Worm (Caenorhabditis elegans) whole organism, L2 larva: ENCODE measurements around the gene cct-4.
A peak's percentile ranks its signal among the peaks of the same experiment; 100 is the strongest.

Experiments used
- C34F6.9 ChIP-seq: fragments of 150-350 bp; optimal IDR thresholded peaks from 2 replicates; lab custom pipeline; 2014; ENCODE audit warnings: missing biosample characterization, missing genetic modification characterization
- F13H6.1 ChIP-seq: sonication (generic microtip); optimal IDR thresholded peaks from 2 replicates; lab custom pipeline; 2016; ENCODE audit warnings: missing genetic modification characterization, missing compliant biosample characterization
- Y55F3AM.14 ChIP-seq: fragments of 200-800 bp; sonication (Bioruptor generic); optimal IDR thresholded peaks from 2 replicates; lab custom pipeline; 2018; ENCODE audit warnings: mild to moderate bottlenecking, missing genetic modification characterization, missing compliant biosample characterization
- ZK546.5 ChIP-seq: sonication (generic microtip); optimal IDR thresholded peaks from 2 replicates; lab custom pipeline; 2017; ENCODE audit warnings: missing biosample characterization, missing genetic modification characterization
- alr-1 ChIP-seq: fragments of 150-350 bp; optimal IDR thresholded peaks from 2 replicates; lab custom pipeline; 2014; ENCODE audit warnings: missing biosample characterization, missing genetic modification characterization
- aly-2 ChIP-seq: fragments of 150-350 bp; optimal IDR thresholded peaks from 2 replicates; lab custom pipeline; 2014; ENCODE audit warnings: missing biosample characterization, missing genetic modification characterization
- ama-1 ChIP-seq: fragments of 150-350 bp; optimal IDR thresholded peaks from 2 replicates; lab custom pipeline; 2018; ENCODE audit warnings: inconsistent platforms
- blmp-1 ChIP-seq: sonication (generic microtip); optimal IDR thresholded peaks from 2 replicates; lab custom pipeline; 2017; ENCODE audit warnings: missing genetic modification characterization, mild to moderate bottlenecking, missing compliant biosample characterization, antibody characterized with exemption, moderate library complexity; ENCODE audit not compliant: insufficient read depth
- ceh-16 ChIP-seq: fragments of 150-350 bp; optimal IDR thresholded peaks from 2 replicates; lab custom pipeline; 2014; ENCODE audit warnings: missing biosample characterization, missing genetic modification characterization
- crh-2 ChIP-seq: sonication (generic microtip); optimal IDR thresholded peaks from 2 replicates; lab custom pipeline; 2017; ENCODE audit warnings: missing biosample characterization, missing genetic modification characterization
- dmd-4 ChIP-seq: sonication (generic microtip); optimal IDR thresholded peaks from 2 replicates; lab custom pipeline; 2017; ENCODE audit warnings: missing biosample characterization, missing genetic modification characterization
- egl-27 ChIP-seq: sonication (generic microtip); optimal IDR thresholded peaks from 3 replicates; lab custom pipeline; 2017; ENCODE audit warnings: missing biosample characterization, missing genetic modification reagents, missing genetic modification characterization
- elt-1 ChIP-seq: fragments of 150-350 bp; optimal IDR thresholded peaks from 2 replicates; lab custom pipeline; 2014; ENCODE audit warnings: missing biosample characterization, missing genetic modification characterization
- fos-1 ChIP-seq: fragments of 150-350 bp; optimal IDR thresholded peaks from 2 replicates; lab custom pipeline; 2014; ENCODE audit warnings: missing biosample characterization, missing genetic modification characterization
- gmeb-1 ChIP-seq: fragments of 150-350 bp; optimal IDR thresholded peaks from 2 replicates; lab custom pipeline; 2014; ENCODE audit warnings: missing biosample characterization, missing genetic modification characterization
- lin-11 ChIP-seq: fragments of 150-350 bp; sonication (generic microtip); optimal IDR thresholded peaks from 2 replicates; lab custom pipeline; 2014; ENCODE audit warnings: missing biosample characterization, missing genetic modification characterization, inconsistent platforms, mixed read lengths
- lin-13 ChIP-seq: fragments of 150-350 bp; optimal IDR thresholded peaks from 2 replicates; lab custom pipeline; 2014; ENCODE audit warnings: missing biosample characterization, missing genetic modification reagents, missing genetic modification characterization
- lin-39 ChIP-seq: fragments of 150-350 bp; optimal IDR thresholded peaks from 2 replicates; lab custom pipeline; 2014; ENCODE audit warnings: missing biosample characterization, missing genetic modification reagents, missing genetic modification characterization
- lsy-2 ChIP-seq, 2 experiments: fragments of 150-350 bp in 1 of 2; sonication (generic microtip) in 1 of 2; optimal IDR thresholded peaks; 2 replicates each; lab custom pipeline; 2014 to 2017; ENCODE audit warnings: missing biosample characterization in 2 of 2, missing genetic modification characterization in 2 of 2
- mab-5 ChIP-seq: fragments of 150-350 bp; optimal IDR thresholded peaks from 2 replicates; lab custom pipeline; 2014; ENCODE audit warnings: missing biosample characterization, missing genetic modification characterization
- mdl-1 ChIP-seq, 2 experiments: fragments of 150-350 bp in 1 of 2; sonication (generic microtip) in 1 of 2; optimal IDR thresholded peaks; 2 replicates each; lab custom pipeline; 2017; ENCODE audit warnings: missing biosample characterization in 2 of 2, missing genetic modification characterization in 2 of 2
- nhr-10 ChIP-seq: sonication (generic microtip); optimal IDR thresholded peaks from 2 replicates; lab custom pipeline; 2017; ENCODE audit warnings: missing biosample characterization, missing genetic modification characterization
- nhr-12 ChIP-seq: fragments of 150-350 bp; optimal IDR thresholded peaks from 2 replicates; lab custom pipeline; 2014; ENCODE audit warnings: missing biosample characterization, missing genetic modification characterization
- nhr-129 ChIP-seq: fragments of 150-350 bp; optimal IDR thresholded peaks from 2 replicates; lab custom pipeline; 2014; ENCODE audit warnings: missing biosample characterization, missing genetic modification characterization
- nhr-21 ChIP-seq: fragments of 150-350 bp; optimal IDR thresholded peaks from 2 replicates; lab custom pipeline; 2014; ENCODE audit warnings: missing biosample characterization, missing genetic modification characterization
- nhr-237 ChIP-seq: fragments of 150-350 bp; optimal IDR thresholded peaks from 2 replicates; lab custom pipeline; 2014; ENCODE audit warnings: missing biosample characterization, missing genetic modification characterization
- nhr-25 ChIP-seq: fragments of 150-350 bp; sonication (generic microtip); optimal IDR thresholded peaks from 3 replicates; lab custom pipeline; 2014; ENCODE audit warnings: missing biosample characterization, missing genetic modification characterization
- peb-1 ChIP-seq: fragments of 150-350 bp; optimal IDR thresholded peaks from 2 replicates; lab custom pipeline; 2014; ENCODE audit warnings: missing biosample characterization, missing genetic modification characterization
- skn-1 ChIP-seq: sonication (generic microtip); optimal IDR thresholded peaks from 2 replicates; lab custom pipeline; 2017; ENCODE audit warnings: missing biosample characterization, missing genetic modification characterization
- sma-3 ChIP-seq: sonication (generic microtip); optimal IDR thresholded peaks from 2 replicates; lab custom pipeline; 2016; ENCODE audit warnings: missing genetic modification reagents, missing genetic modification characterization, missing compliant biosample characterization
- sma-9 ChIP-seq, 2 experiments: fragments of 150-350 bp in 1 of 2; sonication (generic microtip) in 1 of 2; optimal IDR thresholded peaks; 2 replicates each; lab custom pipeline; 2014 to 2016; ENCODE audit warnings: missing genetic modification characterization in 2 of 2, mild to moderate bottlenecking in 1 of 2, missing biosample characterization in 1 of 2, missing compliant biosample characterization in 1 of 2, missing genetic modification reagents in 1 of 2, moderate library complexity in 1 of 2
- snpc-4 ChIP-seq: fragments of 150-350 bp; optimal IDR thresholded peaks from 2 replicates; lab custom pipeline; 2014; ENCODE audit warnings: missing biosample characterization, missing genetic modification characterization
- unc-39 ChIP-seq: fragments of 150-350 bp; optimal IDR thresholded peaks from 2 replicates; lab custom pipeline; 2014; ENCODE audit warnings: missing biosample characterization, missing genetic modification characterization
- unc-55 ChIP-seq: fragments of 150-350 bp; sonication (generic microtip); optimal IDR thresholded peaks from 3 replicates; lab custom pipeline; 2014; ENCODE audit warnings: missing biosample characterization, missing genetic modification reagents, missing genetic modification characterization
- unc-62 ChIP-seq: fragments of 150-350 bp; optimal IDR thresholded peaks from 2 replicates; lab custom pipeline; 2014; ENCODE audit warnings: missing biosample characterization, missing genetic modification reagents, missing genetic modification characterization
- zag-1 ChIP-seq: fragments of 150-350 bp; optimal IDR thresholded peaks from 2 replicates; lab custom pipeline; 2014; ENCODE audit warnings: missing biosample characterization, missing genetic modification characterization
- ztf-4 ChIP-seq: fragments of 150-350 bp; optimal IDR thresholded peaks from 2 replicates; lab custom pipeline; 2014; ENCODE audit warnings: missing biosample characterization, missing genetic modification characterization

Gene cct-4

DNA sequence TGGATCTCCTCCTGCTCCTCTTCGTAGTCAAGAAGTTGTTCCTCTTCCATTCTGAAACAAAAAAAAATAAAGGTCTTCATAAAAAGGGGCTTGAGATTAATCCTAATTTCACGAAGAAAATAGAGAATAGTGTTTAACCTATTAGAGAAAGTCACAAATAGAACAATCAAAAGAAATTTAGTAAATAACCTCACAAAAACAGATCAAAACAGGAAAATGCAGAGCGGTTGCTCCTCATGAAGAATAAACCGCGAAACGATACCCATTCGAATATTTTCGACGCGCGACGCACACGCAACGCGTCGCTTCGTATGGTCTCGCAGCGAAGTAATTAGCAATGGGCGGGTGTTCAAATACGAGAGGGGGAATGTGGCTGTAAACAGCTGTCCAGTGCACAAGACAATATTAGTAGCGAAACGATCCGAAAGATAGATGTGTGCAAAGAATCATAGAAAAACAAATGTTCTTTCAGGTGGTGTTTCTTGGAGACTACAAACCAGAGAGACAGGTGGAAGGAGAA lies 45.4 kb downstream of the cct-4 start, which contains the start of gene hel-1:
hel-1 (minus strand) TSS at position 51 of the 520 bp plus-strand sequence.
- TF ChIP-seq mdl-1 (tag; optimal IDR thresholded peaks at IDR 0.05; lab: Kevin White, UChicago) = no peak
- TF ChIP-seq ztf-4 (tag; lab: Kevin White, UChicago) = peak; percentile 72
- TF ChIP-seq fos-1 = peak; percentile 44
- TF ChIP-seq blmp-1 (tag; lab: Kevin White, UChicago) = no peak
- TF ChIP-seq peb-1 (tag; lab: Kevin White, UChicago) = no peak
- no peak for TF ChIP-seq ZK546.5
- peak; percentile 36 for TF ChIP-seq egl-27 (tag; lab: Kevin White, UChicago)
- peak; percentile 68 for TF ChIP-seq sma-3 (GFP tag; lab: Kevin White, UChicago)
- TF ChIP-seq lsy-2 (tag; optimal IDR thresholded peaks at IDR 0.05; lab: Kevin White, UChicago) = peak; percentile 50 to 91
- TF ChIP-seq dmd-4 (tag; lab: Kevin White, UChicago) = no peak
- TF ChIP-seq lin-13 = peak; percentile 79
- no peak for TF ChIP-seq elt-1 (tag; lab: Kevin White, UChicago)
- TF ChIP-seq ceh-16 (tag; lab: Kevin White, UChicago) = peak; percentile 78
- TF ChIP-seq lin-39 (tag; lab: Kevin White, UChicago) = peak; percentile 97
- no peak for TF ChIP-seq Y55F3AM.14 (GFP tag; lab: Kevin White, UChicago)
- peak; percentile 65 for TF ChIP-seq F13H6.1 (tag; lab: Kevin White, UChicago)
- no peak for TF ChIP-seq nhr-10 (tag; lab: Kevin White, UChicago)
- no peak for TF ChIP-seq unc-39 (tag; lab: Kevin White, UChicago)
- TF ChIP-seq mab-5 (tag; lab: Kevin White, UChicago) = peak; percentile 86
- peak; percentile 40 for TF ChIP-seq snpc-4
- TF ChIP-seq C34F6.9 (tag; lab: Kevin White, UChicago) = peak; percentile 91
- TF ChIP-seq sma-9 (GFP tag; optimal IDR thresholded peaks at IDR 0.05; lab: Kevin White, UChicago) = peak; percentile 64
- TF ChIP-seq sma-9 (tag; optimal IDR thresholded peaks at IDR 0.05; lab: Kevin White, UChicago) = no peak
- peak; percentile 81 for TF ChIP-seq lin-11 (tag; lab: Kevin White, UChicago)
- peak; percentile 93 for TF ChIP-seq unc-55 (GFP tag; lab: Kevin White, UChicago)
- peak; percentile 61 for TF ChIP-seq nhr-25
- TF ChIP-seq crh-2 (tag; lab: Kevin White, UChicago) = peak; percentile 83
- no peak for TF ChIP-seq aly-2 (tag; lab: Kevin White, UChicago)
- TF ChIP-seq nhr-21 (tag; lab: Kevin White, UChicago) = peak; percentile 58
- TF ChIP-seq unc-62 = no peak
- peak; percentile 89 for TF ChIP-seq gmeb-1
- TF ChIP-seq nhr-12 (tag; lab: Kevin White, UChicago) = no peak
- peak; percentile 91 for TF ChIP-seq nhr-129 (tag; lab: Kevin White, UChicago)
- no peak for TF ChIP-seq nhr-237
- TF ChIP-seq zag-1 (tag; lab: Kevin White, UChicago) = no peak
- peak; percentile 74 for TF ChIP-seq alr-1 (tag; lab: Kevin White, UChicago)
- no peak for TF ChIP-seq skn-1 (tag; lab: Kevin White, UChicago)
- TF ChIP-seq ama-1 = peak; percentile 68

DNA sequence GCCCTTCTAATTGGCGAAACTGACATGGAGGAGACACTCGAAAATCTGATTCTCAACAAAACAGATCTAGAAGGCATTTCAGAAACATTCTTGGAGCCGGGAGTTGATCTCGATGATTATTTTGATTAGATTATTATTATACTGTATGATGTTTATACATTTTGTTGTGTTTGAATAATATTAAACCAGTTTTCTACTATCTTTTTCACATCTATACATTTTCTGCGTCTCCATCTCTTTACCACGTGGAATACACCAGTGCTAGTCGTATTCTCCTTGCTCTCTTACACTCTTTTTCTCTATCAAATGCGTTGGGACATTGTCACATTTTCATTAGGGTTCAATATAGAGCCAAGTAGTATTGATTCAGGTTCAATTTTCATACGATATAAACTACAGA lies 46.0 kb downstream of the cct-4 start, which contains the start of gene C26D10.4:
C26D10.4 (plus strand) TSS at position 301 of the 400 bp plus-strand sequence.
- TF ChIP-seq ama-1 (no peak), crh-2 (tag; lab: Kevin White, UChicago) (peak; percentile 29), unc-39 (tag; lab: Kevin White, UChicago) (no peak), lsy-2 (tag; optimal IDR thresholded peaks at IDR 0.05; lab: Kevin White, UChicago) (no peak), ZK546.5 (no peak), unc-55 (GFP tag; lab: Kevin White, UChicago) (no peak), unc-62 (no peak), nhr-129 (tag; lab: Kevin White, UChicago) (peak; percentile 3)

DNA sequence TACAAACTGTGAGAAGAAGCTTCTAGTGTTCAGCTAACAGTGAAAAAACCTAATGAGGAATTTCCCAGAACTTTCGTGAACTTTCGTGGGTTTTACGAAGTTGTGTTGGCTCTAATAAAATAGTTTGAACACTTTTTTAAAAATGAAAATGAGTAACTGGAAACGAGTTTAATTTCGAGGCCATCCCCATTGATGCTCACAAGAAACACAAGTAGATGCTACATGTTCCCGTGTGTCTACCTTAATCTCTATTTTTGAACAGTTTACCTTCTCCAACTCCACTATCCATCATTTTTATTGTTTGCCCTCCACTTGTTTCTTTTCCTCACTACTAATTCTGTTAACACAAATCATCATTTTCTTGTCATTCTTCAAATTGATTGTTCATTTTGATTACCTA lies 50.2 kb downstream of the cct-4 start, which contains the start of gene C26D10.7:
C26D10.7 (plus strand) TSS at position 301 of the 400 bp plus-strand sequence.
- TF ChIP-seq unc-55 (GFP tag; lab: Kevin White, UChicago) (no peak), ZK546.5 (no peak), aly-2 (tag; lab: Kevin White, UChicago) (no peak)
